Worm (Caenorhabditis elegans) whole organism, L3 larva: ENCODE measurements around the gene mdt-1.2.

Source experiments
- R02D3.7 ChIP-seq: fragments of 150-350 bp; optimal IDR thresholded peaks from 2 replicates; lab custom pipeline; 2014; ENCODE audit warnings: missing biosample characterization, missing genetic modification characterization
- ZK546.5 ChIP-seq: sonication (generic microtip); optimal IDR thresholded peaks from 2 replicates; lab custom pipeline; 2017; ENCODE audit warnings: missing biosample characterization, missing genetic modification characterization
- ama-1 ChIP-seq: fragments of 150-350 bp; optimal IDR thresholded peaks from 2 replicates; lab custom pipeline; 2018
- ceh-28 ChIP-seq: fragments of 150-350 bp; optimal IDR thresholded peaks from 2 replicates; lab custom pipeline; 2014; ENCODE audit warnings: missing biosample characterization, missing genetic modification reagents, missing genetic modification characterization
- elt-1 ChIP-seq: fragments of 150-350 bp; optimal IDR thresholded peaks from 2 replicates; lab custom pipeline; 2014; ENCODE audit warnings: missing biosample characterization, missing genetic modification characterization
- elt-2 ChIP-seq: sonication (generic microtip); optimal IDR thresholded peaks from 2 replicates; lab custom pipeline; 2016; ENCODE audit warnings: missing genetic modification reagents, mild to moderate bottlenecking, missing genetic modification characterization, missing compliant biosample characterization
- fkh-10 ChIP-seq: sonication (generic microtip); optimal IDR thresholded peaks from 2 replicates; lab custom pipeline; 2017; ENCODE audit warnings: missing biosample characterization, missing genetic modification reagents, missing genetic modification characterization
- fos-1 ChIP-seq: fragments of 150-350 bp; optimal IDR thresholded peaks from 2 replicates; lab custom pipeline; 2014; ENCODE audit warnings: missing biosample characterization, missing genetic modification characterization
- hmg-11 ChIP-seq: sonication (generic microtip); optimal IDR thresholded peaks from 2 replicates; lab custom pipeline; 2016; ENCODE audit warnings: missing genetic modification characterization, missing compliant biosample characterization
- lin-39 ChIP-seq: fragments of 150-350 bp; optimal IDR thresholded peaks from 2 replicates; lab custom pipeline; 2018; ENCODE audit warnings: missing biosample characterization, missing genetic modification reagents, missing genetic modification characterization
- lsy-12 ChIP-seq: sonication (generic microtip); optimal IDR thresholded peaks from 2 replicates; lab custom pipeline; 2016; ENCODE audit warnings: mild to moderate bottlenecking, missing genetic modification characterization, missing compliant biosample characterization
- mml-1 ChIP-seq: fragments of 150-350 bp; sonication (generic microtip); optimal IDR thresholded peaks from 3 replicates; lab custom pipeline; 2014; ENCODE audit warnings: missing biosample characterization, missing genetic modification characterization
- nfya-1 ChIP-seq: sonication (generic microtip); optimal IDR thresholded peaks from 2 replicates; lab custom pipeline; 2017; ENCODE audit warnings: missing genetic modification characterization, mild to moderate bottlenecking, missing compliant biosample characterization, antibody characterized with exemption, moderate library complexity; ENCODE audit not compliant: insufficient read depth
- nhr-12 ChIP-seq: fragments of 150-350 bp; optimal IDR thresholded peaks from 2 replicates; lab custom pipeline; 2014; ENCODE audit warnings: missing biosample characterization, missing genetic modification characterization
- nhr-28 ChIP-seq: fragments of 150-350 bp; optimal IDR thresholded peaks from 2 replicates; lab custom pipeline; 2014; ENCODE audit warnings: missing biosample characterization, missing genetic modification characterization
- nhr-67 ChIP-seq: fragments of 150-350 bp; optimal IDR thresholded peaks from 2 replicates; lab custom pipeline; 2014; ENCODE audit warnings: missing biosample characterization, missing genetic modification characterization
- nhr-76 ChIP-seq: fragments of 150-350 bp; sonication (generic microtip); optimal IDR thresholded peaks from 5 replicates; lab custom pipeline; 2014; ENCODE audit warnings: missing biosample characterization, missing genetic modification characterization
- nhr-77 ChIP-seq: fragments of 150-350 bp; optimal IDR thresholded peaks from 2 replicates; lab custom pipeline; 2014; ENCODE audit warnings: missing biosample characterization, missing genetic modification characterization
- pha-4 ChIP-seq: fragments of 150-350 bp; optimal IDR thresholded peaks from 2 replicates; lab custom pipeline; 2014; ENCODE audit warnings: missing biosample characterization, missing genetic modification reagents, missing genetic modification characterization
- pqm-1 ChIP-seq: fragments of 150-350 bp; optimal IDR thresholded peaks from 2 replicates; lab custom pipeline; 2017; ENCODE audit warnings: missing biosample characterization, missing genetic modification characterization, inconsistent platforms
- skn-1 ChIP-seq: fragments of 150-350 bp; optimal IDR thresholded peaks from 2 replicates; lab custom pipeline; 2014; ENCODE audit warnings: missing biosample characterization, missing genetic modification characterization
- tbx-2 ChIP-seq: sonication (generic microtip); optimal IDR thresholded peaks from 2 replicates; lab custom pipeline; 2016; ENCODE audit warnings: mild to moderate bottlenecking, missing genetic modification characterization, missing compliant biosample characterization
- unc-39 ChIP-seq: sonication (generic microtip); optimal IDR thresholded peaks from 4 replicates; lab custom pipeline; 2017; ENCODE audit warnings: missing biosample characterization, missing genetic modification characterization
- unc-62 ChIP-seq: fragments of 150-350 bp; sonication (generic microtip); optimal IDR thresholded peaks from 4 replicates; lab custom pipeline; 2014; ENCODE audit warnings: missing biosample characterization, missing genetic modification reagents, missing genetic modification characterization

mdt-1.2 gene

ce11 chrX:17184363-17184762 is 33.0 kb downstream of the mdt-1.2 start (continued):
- TF ChIP-seq nhr-28 (no peak), unc-62 (GFP tag; lab: Kevin White, UChicago) (no peak), fkh-10 (GFP tag; lab: Kevin White, UChicago) (no peak), fos-1 (tag; lab: Kevin White, UChicago) (no peak), R02D3.7 (tag; lab: Kevin White, UChicago) (peak; percentile 6), nhr-12 (tag; lab: Kevin White, UChicago) (no peak), ama-1 (lab: Kevin White, UChicago) (no peak)

- no peak for TF ChIP-seq mml-1 (tag; lab: Kevin White, UChicago)
- TF ChIP-seq elt-2 (tag; lab: Kevin White, UChicago) = peak; percentile 70
These were observed 34.5 kb downstream of the mdt-1.2 start, which contains the start of gene sid-3 for ce11 chrX:17185696-17186430. Gene sid-3 (plus strand): TSS chrX:17186380.

ce11 chrX:17195080-17195479 is 43.8 kb downstream of the mdt-1.2 start, which contains the start of gene B0302.5:
Gene B0302.5 (minus strand): TSS chrX:17195137.
- TF ChIP-seq unc-62 (GFP tag; lab: Kevin White, UChicago) (no peak), lin-39 (tag; lab: Kevin White, UChicago) (no peak), pha-4 (tag; lab: Kevin White, UChicago) (peak; percentile 32), ZK546.5 (no peak), fkh-10 (GFP tag; lab: Kevin White, UChicago) (no peak), pqm-1 (tag; lab: Kevin White, UChicago) (peak; percentile 22), elt-2 (tag; lab: Kevin White, UChicago) (peak; percentile 66), skn-1 (tag; lab: Kevin White, UChicago) (peak; percentile 70)

ce11 chrX:17197824-17198223 is 46.5 kb downstream of the mdt-1.2 start:
- TF ChIP-seq pha-4 (tag; lab: Kevin White, UChicago) = peak; percentile 8
- no peak for TF ChIP-seq pqm-1 (tag; lab: Kevin White, UChicago)
- TF ChIP-seq elt-2 (tag; lab: Kevin White, UChicago) = peak; percentile 77

- no peak for TF ChIP-seq nhr-77 (tag; lab: Kevin White, UChicago)
- TF ChIP-seq nfya-1 = no peak
- no peak for TF ChIP-seq ceh-28 (tag; lab: Kevin White, UChicago)
- no peak for TF ChIP-seq ama-1 (lab: Kevin White, UChicago)
- TF ChIP-seq unc-39 (tag; lab: Kevin White, UChicago) = no peak
- no peak for TF ChIP-seq lsy-12 (tag; lab: Kevin White, UChicago)
- TF ChIP-seq elt-1 = no peak
- no peak for TF ChIP-seq ZK546.5
- TF ChIP-seq fkh-10 (GFP tag; lab: Kevin White, UChicago) = no peak
- TF ChIP-seq nhr-76 (tag; lab: Kevin White, UChicago) = no peak
- no peak for TF ChIP-seq tbx-2
- TF ChIP-seq hmg-11 (tag; lab: Kevin White, UChicago) = no peak
- no peak for TF ChIP-seq nhr-67 (tag; lab: Kevin White, UChicago)
These were observed 52.1 kb downstream of the mdt-1.2 start for ce11 chrX:17203399-17203798.
